Fruit fly (Drosophila melanogaster): ENCODE measurements around the gene CG46306.
A peak's percentile ranks its signal among the peaks of the same experiment; 100 is the strongest.

CG46306 gene

DNA sequence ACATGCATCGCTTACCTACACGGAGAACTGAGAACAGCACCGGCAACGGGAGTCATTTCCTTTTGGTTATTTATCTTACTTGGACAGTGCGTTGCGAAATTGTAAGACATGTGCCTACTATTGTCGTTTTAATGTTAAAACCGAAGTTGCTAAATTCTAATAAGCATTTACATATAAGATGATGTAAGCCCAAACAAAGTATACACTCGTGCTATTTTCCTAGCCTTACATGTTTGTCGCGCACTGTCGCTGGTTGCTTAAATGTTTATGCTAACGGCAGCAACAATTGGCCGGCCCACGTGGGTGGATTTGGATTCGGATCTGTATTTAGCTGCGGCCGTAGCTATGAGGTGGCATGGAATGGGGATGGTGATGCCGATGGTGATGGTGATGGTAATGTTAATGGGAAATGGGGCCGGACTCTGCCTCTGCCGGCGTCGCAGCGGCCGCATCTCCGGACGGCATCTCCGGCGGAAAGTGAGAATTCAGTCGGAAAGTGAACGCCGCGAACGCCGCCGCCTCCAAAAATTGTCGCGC, 24.0 kb downstream of the CG46306 start, which contains the start of gene CG4829:
Gene CG4829 (plus strand): TSS at position 487 of the 537 bp plus-strand sequence.
- peak; percentile 37 for TF ChIP-seq CG17801 (GFP tag; optimal IDR thresholded peaks at IDR 0.05; ENCODE audit: partially characterized antibody)

DNA sequence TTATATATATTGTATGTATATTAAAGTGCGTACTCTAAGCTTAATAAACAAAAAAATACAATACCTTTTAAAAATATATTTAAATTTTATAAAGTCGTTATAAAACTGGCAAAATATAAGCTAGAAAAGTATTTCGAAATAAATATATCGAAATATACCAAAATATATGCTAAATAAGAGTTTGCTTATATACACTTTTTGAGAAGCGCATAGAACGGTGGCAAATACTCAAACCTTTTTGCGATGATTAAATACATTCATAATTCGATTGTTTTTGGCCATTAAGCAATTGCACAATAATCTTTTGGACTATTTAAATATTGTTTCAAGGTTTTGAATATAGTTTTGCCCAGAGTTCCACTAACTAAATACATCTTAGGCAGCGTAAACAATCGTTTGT, 26.2 kb downstream of the CG46306 start:
- TF ChIP-seq CG17801 (GFP tag; optimal IDR thresholded peaks at IDR 0.05; ENCODE audit: partially characterized antibody) = no peak

DNA sequence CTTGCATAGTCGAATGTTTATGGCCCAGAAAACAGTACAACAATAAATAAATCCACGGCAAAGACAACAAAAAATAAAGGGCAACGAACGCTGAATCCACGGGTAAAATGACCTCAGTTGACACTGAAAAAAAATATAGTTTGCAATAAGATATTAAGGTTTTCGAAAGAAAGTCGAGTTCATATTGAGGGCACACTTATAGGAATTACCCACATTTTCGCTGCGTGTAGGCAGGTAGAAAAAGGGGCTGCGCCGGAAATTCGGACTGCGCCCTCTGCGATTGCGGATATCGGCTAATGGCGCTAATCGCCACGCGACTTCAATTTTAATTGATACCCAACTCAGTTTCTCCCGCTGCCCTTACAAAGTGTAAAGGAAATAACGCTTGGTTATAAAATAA, 26.7 kb downstream of the CG46306 start:
- no peak for TF ChIP-seq CG17801 (GFP tag; optimal IDR thresholded peaks at IDR 0.05; ENCODE audit: partially characterized antibody)

DNA sequence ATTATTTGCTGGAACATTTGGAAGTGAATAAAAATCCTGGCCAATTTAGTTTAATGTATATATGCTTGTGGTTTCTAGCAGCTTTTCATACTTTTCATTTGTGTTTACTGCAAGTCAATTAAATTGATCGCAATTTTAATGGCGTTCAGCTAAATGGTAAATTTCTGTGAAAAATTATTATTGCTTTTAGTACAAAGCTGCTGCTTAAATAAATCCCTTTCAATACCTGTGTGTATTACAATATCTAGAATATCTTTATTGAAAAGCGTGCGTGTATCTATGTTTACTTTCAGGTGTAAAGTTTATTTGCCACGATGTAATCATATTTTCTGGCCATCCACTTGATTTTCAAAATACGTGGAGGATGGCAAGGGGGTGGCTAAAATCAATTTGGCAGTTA, 29.6 kb downstream of the CG46306 start, which contains the start of gene ppk28:
Gene ppk28 (plus strand): TSS at position 301 of the 400 bp plus-strand sequence.
- no peak for TF ChIP-seq CG17801 (GFP tag; optimal IDR thresholded peaks at IDR 0.05; ENCODE audit: partially characterized antibody)

DNA sequence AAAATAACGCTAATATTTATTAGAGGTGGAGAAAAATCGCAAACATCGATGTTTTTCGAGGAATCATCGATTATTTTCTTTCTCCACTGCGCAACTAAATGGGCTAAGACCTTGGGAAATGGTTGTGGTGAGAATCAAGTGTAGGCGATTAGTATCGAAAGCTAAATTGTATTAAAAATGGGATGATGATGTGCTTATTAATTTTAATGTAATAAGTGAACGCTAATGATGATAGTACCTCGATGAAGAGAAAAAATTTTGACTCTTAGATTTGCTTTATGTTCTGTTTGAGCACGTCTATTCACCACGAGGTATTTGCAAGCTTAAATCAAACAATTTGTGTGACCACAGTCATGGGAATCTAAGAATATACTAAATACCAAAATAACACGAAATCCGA, 32.0 kb downstream of the CG46306 start, which contains the start of the genes Rai1 and CG13005:
Gene Rai1 (minus strand): TSS at position 46 of the 400 bp plus-strand sequence.
Gene CG13005 (plus strand): TSS at position 352 of the 400 bp plus-strand sequence.
- TF ChIP-seq CG17801 (GFP tag; optimal IDR thresholded peaks at IDR 0.05; ENCODE audit: partially characterized antibody) = peak; percentile 46

DNA sequence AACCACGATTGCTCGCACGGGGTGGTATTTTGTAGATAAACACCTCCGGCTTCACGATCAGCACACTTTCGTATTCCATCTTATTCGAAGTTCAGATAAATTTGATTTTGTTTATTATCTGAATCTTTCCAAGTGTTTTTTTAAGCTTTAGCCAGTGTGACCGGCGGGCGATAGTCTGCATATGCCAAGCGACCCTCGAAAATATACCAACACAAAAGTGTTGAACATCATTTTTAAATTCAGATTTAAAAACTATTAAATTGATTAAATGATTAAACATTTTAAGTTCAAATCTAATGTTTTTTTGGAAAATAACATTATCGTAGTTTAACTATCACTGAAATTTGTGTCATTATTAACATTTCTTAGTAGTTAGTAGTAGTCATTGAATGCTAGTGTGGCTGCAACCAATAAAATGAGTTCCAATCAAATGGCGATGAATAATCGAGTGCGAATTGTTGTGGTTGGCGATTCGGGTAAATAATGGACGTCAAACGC, 34.7 kb downstream of the CG46306 start, which contains the start of the genes CG9132 and CG4789:
Gene CG9132 (minus strand): TSS at position 181 of the 498 bp plus-strand sequence.
Gene CG4789 (plus strand): TSS at position 401 of the 498 bp plus-strand sequence.
- TF ChIP-seq CG17801 (GFP tag; optimal IDR thresholded peaks at IDR 0.05; ENCODE audit: partially characterized antibody) = no peak

DNA sequence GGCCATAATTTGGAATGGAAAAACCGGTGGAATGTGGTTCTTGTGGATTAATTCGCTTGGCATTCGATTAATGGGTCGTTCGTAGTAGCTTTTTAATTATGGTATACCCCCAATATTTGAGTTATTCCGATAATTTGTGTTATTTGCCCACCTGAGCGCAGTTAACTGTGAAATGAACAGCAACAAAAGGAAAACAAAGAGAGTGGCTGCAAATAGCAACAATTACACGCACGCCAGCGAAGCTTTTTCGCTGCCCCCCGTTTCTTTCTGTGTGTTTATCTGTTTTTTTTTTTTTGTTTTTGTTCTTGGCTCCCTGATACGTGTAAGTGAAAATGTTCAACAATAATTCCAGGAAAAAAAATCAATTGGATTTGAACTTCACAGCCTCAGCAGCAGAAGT, 35.4 kb downstream of the CG46306 start:
- no peak for TF ChIP-seq CG17801 (GFP tag; optimal IDR thresholded peaks at IDR 0.05; ENCODE audit: partially characterized antibody)

DNA sequence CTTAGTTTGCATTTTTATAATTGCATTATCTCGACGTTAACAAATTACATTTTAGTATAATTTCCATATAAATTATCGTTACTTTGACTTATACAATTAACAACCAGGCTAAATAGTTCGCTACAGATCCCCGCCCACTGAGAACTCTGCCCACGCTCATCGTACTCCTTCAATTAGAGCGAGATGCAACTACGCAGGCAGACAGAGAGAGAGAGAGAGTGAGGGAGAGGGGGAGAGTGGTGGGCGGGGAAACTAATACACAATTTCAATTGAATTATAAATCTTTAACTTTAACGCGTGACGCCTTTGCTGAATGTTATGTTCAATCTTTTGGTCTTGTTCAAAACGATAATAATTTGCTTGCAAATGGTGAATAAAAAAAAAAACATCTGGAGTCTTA, 37.2 kb downstream of the CG46306 start:
- no peak for TF ChIP-seq CG17801 (GFP tag; optimal IDR thresholded peaks at IDR 0.05; ENCODE audit: partially characterized antibody)

DNA sequence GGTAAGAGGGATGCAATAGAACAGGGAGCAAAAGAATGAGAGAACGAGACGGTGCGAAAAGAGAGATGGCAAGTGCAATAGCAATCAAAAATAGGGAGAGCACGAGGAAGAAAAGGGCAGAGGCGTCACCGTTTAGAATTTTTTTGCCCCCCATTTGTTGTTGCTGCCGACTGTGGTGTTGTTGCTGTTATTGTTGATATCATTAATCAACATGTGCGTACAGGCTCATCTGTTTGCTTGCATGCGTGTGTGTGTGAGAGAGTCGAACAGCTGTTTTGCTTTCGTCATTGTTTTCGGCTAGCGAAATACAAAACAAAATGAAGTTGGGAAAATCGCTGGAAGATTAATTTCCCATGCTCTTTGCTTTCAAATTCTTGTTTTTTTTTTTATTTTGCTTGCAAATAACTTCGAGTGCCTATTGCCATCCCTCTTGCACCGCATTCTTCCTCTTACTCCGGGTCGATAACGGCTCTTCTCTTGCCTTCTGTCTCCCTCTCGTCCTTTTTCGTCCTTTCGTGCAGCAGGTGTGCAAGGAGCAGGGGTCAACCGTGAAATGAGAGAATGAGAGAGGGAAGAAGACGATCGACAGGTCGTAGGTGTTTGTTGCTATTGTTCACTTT, 42.1 kb downstream of the CG46306 start:
- no peak for TF ChIP-seq CG17801 (GFP tag; optimal IDR thresholded peaks at IDR 0.05; ENCODE audit: partially characterized antibody)

DNA sequence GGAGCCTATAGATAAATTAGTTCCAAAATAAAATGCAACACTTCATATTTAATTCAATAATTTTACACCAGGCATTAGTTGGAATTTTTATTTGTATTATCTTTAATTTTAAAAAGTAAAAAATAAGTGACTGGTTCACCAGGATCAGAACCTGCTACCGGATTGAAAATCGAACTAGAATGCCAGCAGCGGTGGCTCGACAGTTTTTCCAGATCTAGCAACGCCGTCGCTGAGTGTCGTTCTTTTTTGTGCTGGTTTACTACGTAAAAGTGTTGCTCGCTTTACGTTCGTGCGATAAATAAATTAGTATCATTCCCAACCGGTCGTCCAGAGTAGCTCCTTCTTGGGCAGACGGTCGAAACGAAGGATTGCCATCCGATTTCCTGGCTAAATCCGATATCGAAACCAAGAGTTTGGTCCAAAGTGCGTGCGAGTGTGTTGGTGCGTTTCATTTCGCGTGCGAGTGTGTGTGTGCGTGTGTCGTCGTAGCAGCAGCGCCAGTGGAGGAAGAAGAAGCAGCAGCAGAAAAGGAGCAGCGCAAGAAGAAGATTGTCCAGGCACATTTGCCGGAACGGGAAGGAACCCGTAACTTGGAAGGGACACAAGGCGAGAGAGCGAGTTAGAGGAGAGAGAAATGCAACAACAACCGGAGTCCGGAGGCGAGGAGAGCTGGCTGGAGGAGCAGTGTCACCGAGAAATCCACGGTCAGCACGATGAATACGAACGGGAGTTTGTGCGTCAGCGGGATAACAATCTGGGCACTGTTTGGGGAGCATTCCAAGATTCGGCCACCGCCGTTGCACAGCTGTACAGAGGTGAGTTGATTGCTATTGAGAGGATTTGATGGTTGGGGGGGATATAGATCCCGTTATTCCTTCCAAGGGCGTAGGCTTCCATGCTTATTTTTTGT, 43.1 kb downstream of the CG46306 start, which contains the start of gene CG4768:
Gene CG4768 (plus strand): TSS at position 200 of the 910 bp plus-strand sequence.
- TF ChIP-seq CG17801 (GFP tag; optimal IDR thresholded peaks at IDR 0.05; ENCODE audit: partially characterized antibody) = peak; percentile 1

DNA sequence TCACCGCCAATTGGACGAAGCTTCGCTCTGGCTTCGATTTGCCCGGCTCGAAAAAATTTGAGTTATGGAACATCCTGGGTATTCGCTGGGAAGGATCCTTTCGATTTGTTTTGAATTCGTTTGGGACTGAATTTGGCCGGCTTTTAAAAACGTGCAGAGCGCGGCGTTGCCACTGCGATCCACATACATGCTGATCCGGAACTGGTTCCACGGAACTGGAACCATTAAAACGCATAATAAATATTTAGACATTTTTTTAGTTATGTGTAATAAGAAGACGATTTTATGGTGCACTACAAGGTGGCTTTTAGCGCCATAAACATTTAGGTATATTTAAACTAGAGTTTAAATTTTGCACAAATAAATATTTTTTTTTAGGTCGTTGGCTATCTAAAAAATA, 44.3 kb downstream of the CG46306 start, which contains the start of gene Rrp45:
Gene Rrp45 (minus strand): TSS at position 209 of the 400 bp plus-strand sequence.
- TF ChIP-seq CG17801 (GFP tag; optimal IDR thresholded peaks at IDR 0.05; ENCODE audit: partially characterized antibody) = no peak

DNA sequence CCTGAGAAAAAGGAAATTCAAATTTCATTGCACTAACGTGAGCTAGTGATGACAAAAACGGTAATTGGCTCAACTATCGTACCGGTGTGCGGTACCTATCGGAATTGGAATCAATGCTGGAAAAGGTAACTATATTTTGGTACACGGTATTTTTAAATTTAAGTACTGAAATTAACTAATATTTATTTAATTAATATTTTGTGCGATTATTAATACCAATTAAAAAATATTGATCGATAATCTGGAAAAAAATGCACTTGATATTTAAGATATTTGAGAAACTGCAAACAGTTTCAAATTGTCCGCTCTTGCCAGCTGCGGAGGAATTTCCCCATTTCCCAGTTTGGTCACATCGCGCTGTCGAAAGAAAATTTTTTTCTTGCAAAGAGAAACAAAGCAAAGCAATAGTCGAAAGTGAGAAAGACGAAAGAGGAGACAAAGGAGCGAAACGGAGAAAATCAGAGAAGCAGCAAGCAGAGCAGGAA, 47.9 kb downstream of the CG46306 start:
- TF ChIP-seq CG17801 (GFP tag; optimal IDR thresholded peaks at IDR 0.05; ENCODE audit: partially characterized antibody) = no peak

DNA sequence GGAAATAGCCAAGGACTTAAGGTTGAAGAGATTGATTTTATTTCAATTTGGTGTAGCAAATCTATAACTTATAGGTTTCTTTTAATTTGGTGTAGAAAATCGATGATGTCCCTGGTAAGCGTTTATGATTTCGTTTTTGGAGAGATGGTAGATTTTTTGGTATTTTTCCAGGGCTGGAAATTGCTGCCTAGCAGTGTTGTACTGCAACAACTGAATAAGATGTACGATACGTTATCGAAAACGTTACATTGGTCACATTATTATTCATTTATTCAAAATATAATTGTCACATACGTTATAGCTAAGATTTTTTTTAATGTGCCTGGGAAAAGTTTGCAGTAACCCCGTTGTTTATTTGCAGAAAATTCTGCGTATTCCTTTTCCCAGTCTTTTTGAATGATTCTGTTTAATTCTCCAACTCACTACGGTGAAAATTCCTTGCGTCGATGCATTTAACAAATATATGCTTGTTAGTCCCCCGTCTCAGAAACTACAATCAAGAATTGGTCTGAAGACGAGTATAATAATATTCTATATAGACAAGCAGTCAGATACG, 48.4 kb downstream of the CG46306 start, which contains the start of the genes CG9609 and Sap30:
Gene CG9609 (minus strand): TSS at position 149 of the 556 bp plus-strand sequence.
Gene Sap30 (plus strand): TSS at position 424 of the 556 bp plus-strand sequence.
- TF ChIP-seq CG17801 (GFP tag; optimal IDR thresholded peaks at IDR 0.05; ENCODE audit: partially characterized antibody) = no peak

DNA sequence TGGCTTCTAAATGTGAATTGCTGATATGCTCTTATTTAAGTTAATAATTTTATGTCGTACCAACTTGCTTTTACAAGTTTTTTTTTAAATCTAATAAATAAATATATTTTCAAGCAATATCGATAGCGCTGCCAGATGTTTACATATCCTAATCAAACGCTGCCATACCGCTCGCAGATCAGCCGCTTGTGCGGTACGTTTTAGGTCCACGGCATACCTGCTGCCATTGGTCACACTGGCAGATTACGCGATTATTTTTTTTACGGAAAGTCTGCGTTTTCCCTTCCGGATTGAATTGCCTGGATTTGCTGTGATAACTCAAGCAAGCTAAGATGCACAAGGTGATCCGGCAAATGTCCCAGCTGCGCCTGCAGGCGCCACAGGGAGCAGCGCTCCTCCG, 51.6 kb downstream of the CG46306 start, which contains the start of gene mRpL22:
Gene mRpL22 (plus strand): TSS at position 191 of the 400 bp plus-strand sequence.
- TF ChIP-seq CG17801 (GFP tag; optimal IDR thresholded peaks at IDR 0.05; ENCODE audit: partially characterized antibody) = no peak

All from ovary, adult (tissue).